Worm (Caenorhabditis elegans) whole organism, dauer: ENCODE measurements around the gene Y102A11A.5.

Experiments
- unc-62 ChIP-seq: sonication (generic microtip); optimal IDR thresholded peaks from 2 replicates; lab custom pipeline; 2017; ENCODE audit warnings: missing biosample characterization, missing genetic modification reagents, missing genetic modification characterization

Y102A11A.5 gene

DNA sequence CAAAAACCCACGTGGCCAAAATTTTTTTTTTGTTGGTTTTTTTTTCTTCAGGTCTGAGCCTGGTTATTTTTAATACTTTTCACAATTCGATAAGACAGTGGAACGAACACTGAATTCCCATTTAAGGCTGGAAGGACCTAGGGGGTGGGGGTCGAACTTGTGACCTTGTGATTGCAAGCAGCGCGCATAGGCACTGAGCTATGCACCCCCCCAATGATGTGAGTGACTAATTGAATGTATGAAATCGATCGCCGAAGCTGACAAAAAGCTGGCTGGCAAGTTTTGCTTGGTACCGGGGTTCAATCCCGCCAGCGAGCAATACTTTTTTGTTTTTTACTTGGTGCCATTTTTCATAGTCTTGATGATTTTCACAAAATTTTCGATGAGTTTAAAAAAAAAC, 32.6 kb downstream of the Y102A11A.5 start:
- no peak for TF ChIP-seq unc-62

DNA sequence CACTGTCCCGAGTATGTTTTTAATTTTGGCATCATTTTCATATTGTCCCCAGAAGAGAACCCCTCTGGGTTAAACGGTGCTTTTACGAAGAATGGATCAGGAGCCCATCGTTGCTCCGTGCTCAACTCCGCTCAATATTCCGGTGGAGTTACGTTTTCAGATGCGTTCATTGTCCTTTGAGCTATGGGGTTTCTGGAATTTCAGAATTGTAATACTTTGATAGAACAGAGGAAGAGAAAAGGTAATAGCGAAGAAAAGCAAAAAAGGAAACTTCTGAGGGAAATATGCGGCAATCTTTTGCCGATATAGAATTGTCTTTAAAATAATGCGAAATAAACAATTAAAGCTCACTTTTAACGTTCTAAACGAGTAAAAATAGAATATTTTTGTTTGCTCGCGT, 33.5 kb downstream of the Y102A11A.5 start, which contains the start of gene Y40A1A.3:
Y40A1A.3 (minus strand) TSS at position 101 of the 400 bp plus-strand sequence.
- TF ChIP-seq unc-62: no peak

ce11 chrX:1990434-1990833, 41.0 kb downstream of the Y102A11A.5 start, which contains the start of gene Y40A1A.2:
Gene Y40A1A.2 (plus strand): TSS chrX:1990734.
- no peak for TF ChIP-seq unc-62

- TF ChIP-seq unc-62: no peak
Measured at ce11 chrX:1989576-1989975, 41.8 kb downstream of the Y102A11A.5 start, which contains the start of gene meg-3. Gene meg-3 (minus strand): TSS chrX:1989607.

DNA sequence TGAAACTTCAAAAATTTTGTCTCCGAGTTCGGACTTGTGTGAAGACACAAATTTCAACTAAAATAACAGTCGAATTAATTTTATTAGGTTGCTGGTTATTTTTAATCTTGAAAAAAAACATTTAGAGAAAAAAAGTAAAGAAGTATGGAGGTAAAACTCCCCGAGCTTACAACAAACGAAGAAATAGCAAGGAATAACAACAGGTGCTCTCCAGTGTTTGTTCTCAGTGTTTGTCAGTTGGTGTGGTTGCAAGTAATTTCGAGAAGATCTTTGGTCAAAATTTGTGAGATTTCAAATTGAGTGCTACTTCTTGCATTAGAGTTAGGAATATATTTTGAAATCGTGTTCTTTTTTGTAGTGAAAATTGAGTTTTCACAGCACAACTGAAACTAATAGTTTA, 46.6 kb downstream of the Y102A11A.5 start:
- no peak for TF ChIP-seq unc-62

DNA sequence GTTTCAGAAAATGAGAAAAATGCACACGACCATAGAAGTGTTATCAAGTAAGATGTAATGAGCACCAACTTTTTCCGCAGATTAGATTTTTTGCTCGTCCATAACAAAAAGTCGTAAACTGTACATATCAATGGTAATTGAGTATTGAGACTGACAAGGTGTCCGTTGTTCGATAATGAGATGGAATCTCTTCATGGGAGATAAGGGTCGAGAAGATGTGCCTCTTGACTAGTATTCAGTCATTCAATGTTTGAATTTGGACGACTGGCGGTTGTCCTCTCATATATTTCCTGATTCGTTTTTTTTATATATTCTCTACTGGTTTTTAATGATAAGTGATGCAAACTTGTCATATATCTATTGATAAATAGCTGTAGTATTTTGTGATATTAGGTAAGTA, 49.7 kb downstream of the Y102A11A.5 start:
- no peak for TF ChIP-seq unc-62
